Worm (Caenorhabditis elegans) whole organism, dauer: Measurements from ENCODE around the gene rab-35.

Source experiments
- unc-62 ChIP-seq: sonication (generic microtip); optimal IDR thresholded peaks from 2 replicates; lab custom pipeline; 2017; ENCODE audit warnings: missing biosample characterization, missing genetic modification reagents, missing genetic modification characterization

The rab-35 gene

ce11 chrIII:11311466-11311865, at the start of gene rab-35:
rab-35 (minus strand) TSS chrIII:11311566.
- no peak for TF ChIP-seq unc-62

- TF ChIP-seq unc-62 = no peak
Measured at ce11 chrIII:11360156-11360555, 48.8 kb upstream of the rab-35 start, which contains the start of gene T28D6.4. T28D6.4 (plus strand) TSS chrIII:11360456.

- TF ChIP-seq unc-62 = no peak
Measured at ce11 chrIII:11359422-11359821, 48.1 kb upstream of the rab-35 start.

- TF ChIP-seq unc-62 = no peak
Measured at ce11 chrIII:11358273-11358672, 46.9 kb upstream of the rab-35 start.

- no peak for TF ChIP-seq unc-62
Measured at ce11 chrIII:11357418-11357817, 46.1 kb upstream of the rab-35 start.

ce11 chrIII:11355758-11356323, 44.5 kb upstream of the rab-35 start:
- TF ChIP-seq unc-62 = no peak

ce11 chrIII:11353499-11353898, 42.1 kb upstream of the rab-35 start:
- TF ChIP-seq unc-62 = no peak

ce11 chrIII:11352840-11353239, 41.5 kb upstream of the rab-35 start:
- no peak for TF ChIP-seq unc-62

ce11 chrIII:11350107-11350826, 38.9 kb upstream of the rab-35 start:
- no peak for TF ChIP-seq unc-62

ce11 chrIII:11346383-11346782, 35.0 kb upstream of the rab-35 start, which contains the start of gene T28D6.7:
T28D6.7 (minus strand) TSS chrIII:11346483.
- TF ChIP-seq unc-62 = no peak

- TF ChIP-seq unc-62 = no peak
Measured at ce11 chrIII:11344125-11344524, 32.8 kb upstream of the rab-35 start.

- TF ChIP-seq unc-62 = no peak
Measured at ce11 chrIII:11343041-11343440, 31.7 kb upstream of the rab-35 start, which contains the start of the genes T28D6.6 and pen-2. T28D6.6 (minus strand) TSS chrIII:11343108. pen-2 (plus strand) TSS chrIII:11343322.

- no peak for TF ChIP-seq unc-62
Measured at ce11 chrIII:11341466-11341865, 30.1 kb upstream of the rab-35 start.

- TF ChIP-seq unc-62 = no peak
Measured at ce11 chrIII:11337627-11338026, 26.3 kb upstream of the rab-35 start.

- no peak for TF ChIP-seq unc-62
Measured at ce11 chrIII:11336072-11336471, 24.7 kb upstream of the rab-35 start.

ce11 chrIII:11334346-11334745, 23.0 kb upstream of the rab-35 start:
- TF ChIP-seq unc-62 = no peak

- no peak for TF ChIP-seq unc-62
Measured at ce11 chrIII:11333032-11333732, 21.8 kb upstream of the rab-35 start, which contains the start of gene T28D6.5. T28D6.5 (plus strand) TSS chrIII:11333682.

- no peak for TF ChIP-seq unc-62
Measured at ce11 chrIII:11332306-11332705, 20.9 kb upstream of the rab-35 start.
